Worm (Caenorhabditis elegans): ENCODE results near the gene lys-10.
A peak's percentile ranks its signal among the peaks of the same experiment; 100 is the strongest.

The lys-10 gene

ce11 chrIV:8289505-8289579, 43.3 kb upstream of the lys-10 start, which contains the start of gene nucl-1:
Gene nucl-1, minus strand, starts transcription at chrIV:8289530.
- TF ChIP-seq nhr-67 (tag; optimal IDR thresholded peaks at IDR 0.05) (no peak), ceh-82 (tag; optimal IDR thresholded peaks at IDR 0.05) (no peak), daf-12 (tag; optimal IDR thresholded peaks at IDR 0.05) (no peak)

ce11 chrIV:8289580-8290323, 42.9 kb upstream of the lys-10 start, which contains the start of gene daf-31:
Gene daf-31, plus strand, starts transcription at chrIV:8290273.
- TF ChIP-seq unc-62 (GFP tag; optimal IDR thresholded peaks at IDR 0.05) (no peak), nhr-25 (tag; optimal IDR thresholded peaks at IDR 0.05) (peak; percentile 71), nhr-237 (tag; optimal IDR thresholded peaks at IDR 0.05) (no peak), egl-5 (tag; optimal IDR thresholded peaks at IDR 0.05) (peak; percentile 77), nhr-23 (tag; optimal IDR thresholded peaks at IDR 0.05) (peak; percentile 47), elt-2 (tag; optimal IDR thresholded peaks at IDR 0.05) (peak; percentile 40), hmg-11 (tag; optimal IDR thresholded peaks at IDR 0.05) (peak; percentile 62), nhr-28 (tag; optimal IDR thresholded peaks at IDR 0.05) (no peak), nhr-43 (tag; optimal IDR thresholded peaks at IDR 0.05; ENCODE audit: poor library complexity, severe bottlenecking) (no peak), lin-39 (tag; optimal IDR thresholded peaks at IDR 0.05) (peak; percentile 88), pqm-1 (tag; optimal IDR thresholded peaks at IDR 0.05) (peak; percentile 6), ztf-11 (tag; optimal IDR thresholded peaks at IDR 0.05) (no peak), ceh-28 (tag; optimal IDR thresholded peaks at IDR 0.05) (peak; percentile 32), nhr-11 (tag; optimal IDR thresholded peaks at IDR 0.05) (no peak), pha-4 (tag; optimal IDR thresholded peaks at IDR 0.05) (peak; percentile 83), lin-15B (tag; optimal IDR thresholded peaks at IDR 0.05) (peak; percentile 64), ceh-82 (tag; optimal IDR thresholded peaks at IDR 0.05) (no peak), nfya-1 (tag; optimal IDR thresholded peaks at IDR 0.05; ENCODE audit: insufficient read depth) (peak; percentile 72), snpc-4 (tag; optimal IDR thresholded peaks at IDR 0.05) (peak; percentile 57), jun-1 (tag; optimal IDR thresholded peaks at IDR 0.05) (no peak)

ce11 chrIV:8291232-8291631, 41.4 kb upstream of the lys-10 start, which contains the start of gene K07H8.2:
Gene K07H8.2, plus strand, starts transcription at chrIV:8291532.
- TF ChIP-seq ceh-9 (tag; optimal IDR thresholded peaks at IDR 0.05) (no peak), unc-62 (GFP tag; optimal IDR thresholded peaks at IDR 0.05) (no peak), jun-1 (tag; optimal IDR thresholded peaks at IDR 0.05) (no peak), egl-27 (tag; optimal IDR thresholded peaks at IDR 0.05) (no peak), R02D3.7 (tag; optimal IDR thresholded peaks at IDR 0.05) (no peak), elt-2 (tag; optimal IDR thresholded peaks at IDR 0.05) (no peak), fkh-2 (tag; optimal IDR thresholded peaks at IDR 0.05) (no peak), snpc-4 (tag; optimal IDR thresholded peaks at IDR 0.05) (no peak), sea-2 (GFP tag; optimal IDR thresholded peaks at IDR 0.05) (no peak), nhr-25 (tag; optimal IDR thresholded peaks at IDR 0.05) (no peak), skn-1 (tag; optimal IDR thresholded peaks at IDR 0.05) (no peak)

ce11 chrIV:8294650-8295049, 38.0 kb upstream of the lys-10 start, which contains the start of gene tbce-1:
Gene tbce-1, plus strand, starts transcription at chrIV:8294690.
- TF ChIP-seq ama-1 (optimal IDR thresholded peaks at IDR 0.05) (peak; percentile 18), nhr-237 (tag; optimal IDR thresholded peaks at IDR 0.05) (no peak), nhr-25 (tag; optimal IDR thresholded peaks at IDR 0.05) (no peak)

- no peak for TF ChIP-seq lin-39 (tag; optimal IDR thresholded peaks at IDR 0.05)
- TF ChIP-seq jun-1 (tag; optimal IDR thresholded peaks at IDR 0.05) = no peak
Measured at ce11 chrIV:8297192-8297591, 35.4 kb upstream of the lys-10 start, which contains the start of gene nprl-3. Gene nprl-3, plus strand, starts transcription at chrIV:8297492.

- TF ChIP-seq lin-39 (tag; optimal IDR thresholded peaks at IDR 0.05) = no peak
- TF ChIP-seq nhr-77 (tag; optimal IDR thresholded peaks at IDR 0.05) = no peak
- TF ChIP-seq zag-1 (tag; optimal IDR thresholded peaks at IDR 0.05) = no peak
- no peak for TF ChIP-seq unc-62 (GFP tag; optimal IDR thresholded peaks at IDR 0.05)
- no peak for TF ChIP-seq ceh-28 (tag; optimal IDR thresholded peaks at IDR 0.05)
- no peak for TF ChIP-seq ceh-82 (tag; optimal IDR thresholded peaks at IDR 0.05)
- TF ChIP-seq ama-1 (optimal IDR thresholded peaks at IDR 0.05) = no peak
- no peak for TF ChIP-seq tbx-2 (tag; optimal IDR thresholded peaks at IDR 0.05)
- no peak for TF ChIP-seq nhr-12 (tag; optimal IDR thresholded peaks at IDR 0.05)
- TF ChIP-seq mml-1 (tag; optimal IDR thresholded peaks at IDR 0.05) = no peak
- TF ChIP-seq fkh-10 (GFP tag; optimal IDR thresholded peaks at IDR 0.05) = no peak
- no peak for TF ChIP-seq ZK546.5 (tag; optimal IDR thresholded peaks at IDR 0.05)
- no peak for TF ChIP-seq hmg-11 (tag; optimal IDR thresholded peaks at IDR 0.05)
- TF ChIP-seq lsy-12 (tag; optimal IDR thresholded peaks at IDR 0.05) = no peak
- no peak for TF ChIP-seq ceh-16 (tag; optimal IDR thresholded peaks at IDR 0.05)
Measured at ce11 chrIV:8299636-8300035, 33.0 kb upstream of the lys-10 start, which contains the start of gene F35H10.6. Gene F35H10.6, plus strand, starts transcription at chrIV:8299936.
